Worm (Caenorhabditis elegans): ENCODE data around the gene F47G3.3.

Gene F47G3.3

DNA sequence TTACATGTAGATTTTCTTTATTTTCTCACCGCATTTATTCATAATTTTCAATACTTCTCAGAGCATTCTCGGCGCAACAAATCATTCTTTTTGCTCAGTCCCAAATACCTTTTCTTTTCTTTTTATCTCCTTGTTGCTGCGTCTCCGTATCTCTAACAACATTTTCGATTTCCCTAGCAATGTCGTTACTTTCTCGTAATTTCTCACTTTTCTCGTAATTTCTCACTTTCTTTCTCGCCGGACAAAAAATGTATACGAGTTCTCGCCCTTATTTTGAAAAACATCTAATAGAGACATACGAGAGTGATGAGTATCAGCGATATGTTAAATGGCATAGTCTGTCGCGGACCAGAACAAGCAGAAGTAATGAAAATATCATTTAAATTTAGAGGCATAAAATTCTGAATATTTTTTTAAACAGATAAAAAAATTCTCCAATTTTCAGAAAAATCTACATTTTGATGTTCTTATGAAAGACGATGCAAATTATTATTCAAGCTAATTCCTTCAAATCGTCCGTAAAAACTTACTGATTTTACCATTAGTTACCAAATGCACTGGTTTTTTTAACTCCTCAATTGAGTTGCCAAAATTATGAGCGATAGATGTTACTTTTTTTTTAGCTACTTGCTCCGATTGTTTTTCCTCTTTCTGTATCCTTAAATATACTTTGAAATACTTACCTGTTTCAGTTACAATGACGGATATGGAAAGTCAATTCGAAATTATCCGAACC is at the start of gene F47G3.3:
Gene F47G3.3 (plus strand): TSS at position 686 of the 736 bp plus-strand sequence.
- TF ChIP-seq lin-39 (tag; optimal IDR thresholded peaks at IDR 0.05) = no peak
- no peak for TF ChIP-seq zag-1 (tag; optimal IDR thresholded peaks at IDR 0.05)
- peak; percentile 95 for TF ChIP-seq blmp-1 (tag; optimal IDR thresholded peaks at IDR 0.05)
- no peak for TF ChIP-seq nhr-47 (tag; optimal IDR thresholded peaks at IDR 0.05)

DNA sequence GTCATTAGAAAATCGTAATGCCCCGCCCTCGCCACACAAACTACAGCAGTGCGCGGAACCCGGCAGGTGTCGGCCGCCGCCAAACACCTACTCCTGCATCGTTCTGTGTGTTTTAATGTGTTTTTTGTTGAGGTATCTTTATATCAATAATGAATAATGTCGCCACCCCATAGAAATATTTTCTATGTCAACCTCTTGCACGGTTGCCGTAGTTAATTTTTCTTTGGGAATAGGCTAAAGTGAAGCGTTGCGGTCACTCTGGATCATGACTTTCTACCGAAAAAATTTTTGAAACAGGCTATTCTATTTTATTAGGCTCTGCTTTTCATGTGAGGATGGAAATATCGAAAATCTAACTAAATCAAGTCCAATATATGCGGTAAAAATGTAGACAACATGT is 46.9 kb upstream of the F47G3.3 start:
- no peak for TF ChIP-seq egl-13 (tag; optimal IDR thresholded peaks at IDR 0.05)
- no peak for TF ChIP-seq elt-3 (tag; optimal IDR thresholded peaks at IDR 0.05)
- no peak for TF ChIP-seq blmp-1 (tag; optimal IDR thresholded peaks at IDR 0.05)
- no peak for TF ChIP-seq mab-9 (GFP tag; IDR thresholded peaks at IDR 0.05)
- TF ChIP-seq ceh-8 (GFP tag; optimal IDR thresholded peaks at IDR 0.05) = no peak
- no peak for TF ChIP-seq C16A3.4 (tag; optimal IDR thresholded peaks at IDR 0.05)
- peak; percentile 10 for TF ChIP-seq irx-1 (tag; optimal IDR thresholded peaks at IDR 0.05)
- TF ChIP-seq efl-1 (optimal IDR thresholded peaks at IDR 0.05) = no peak
- peak in 1 of 2 experiments; percentile 80 for TF ChIP-seq efl-1 (GFP tag; optimal IDR thresholded peaks at IDR 0.05 in 1 of 2)
- no peak for TF ChIP-seq jun-1 (tag; optimal IDR thresholded peaks at IDR 0.05)
- no peak for TF ChIP-seq ceh-63 (GFP tag; optimal IDR thresholded peaks at IDR 0.05)
- TF ChIP-seq mep-1 (tag; optimal IDR thresholded peaks at IDR 0.05) = no peak
- no peak for TF ChIP-seq pag-3 (tag; optimal IDR thresholded peaks at IDR 0.05; ENCODE audit: borderline replicate concordance, insufficient read depth)
- peak; percentile 55 for TF ChIP-seq nhr-20 (tag; optimal IDR thresholded peaks at IDR 0.05)
- TF ChIP-seq C04F5.9 (tag; optimal IDR thresholded peaks at IDR 0.05) = no peak
- peak; percentile 74 for TF ChIP-seq nhr-85 (tag)
- TF ChIP-seq pqm-1 (tag; optimal IDR thresholded peaks at IDR 0.05) = no peak
- no peak for TF ChIP-seq lir-3 (tag; optimal IDR thresholded peaks at IDR 0.05; ENCODE audit: poor library complexity)
- no peak for TF ChIP-seq ces-1 (GFP tag; optimal IDR thresholded peaks at IDR 0.05)
- TF ChIP-seq lin-39 (tag; optimal IDR thresholded peaks at IDR 0.05) = peak; percentile 27
- peak; percentile 75 for TF ChIP-seq nhr-19 (GFP tag; conservative IDR thresholded peaks at IDR 0.05)
- peak; percentile 59 for TF ChIP-seq lin-14 (GFP tag; optimal IDR thresholded peaks at IDR 0.05)
- TF ChIP-seq pax-3 (tag; optimal IDR thresholded peaks at IDR 0.05) = no peak
- no peak for TF ChIP-seq lin-35 (GFP tag; optimal IDR thresholded peaks at IDR 0.05)
- TF ChIP-seq nhr-11 (tag; optimal IDR thresholded peaks at IDR 0.05) = no peak
- no peak for TF ChIP-seq hpl-2 (GFP tag; optimal IDR thresholded peaks at IDR 0.05)
- no peak for TF ChIP-seq nhr-84 (tag; optimal IDR thresholded peaks at IDR 0.05)
- no peak for TF ChIP-seq ets-5 (GFP tag; IDR thresholded peaks at IDR 0.05)
- TF ChIP-seq swsn-7 (tag; optimal IDR thresholded peaks at IDR 0.05) = peak; percentile 48
- peak; percentile 11 for TF ChIP-seq tbx-2 (tag; optimal IDR thresholded peaks at IDR 0.05)
- no peak for TF ChIP-seq lin-13 (GFP tag; optimal IDR thresholded peaks at IDR 0.05)
- TF ChIP-seq ama-1 (optimal IDR thresholded peaks at IDR 0.05) = no peak
- TF ChIP-seq vab-15 (tag; optimal IDR thresholded peaks at IDR 0.05) = no peak
- TF ChIP-seq snu-23 (GFP tag; optimal IDR thresholded peaks at IDR 0.05) = peak; percentile 62
- no peak for TF ChIP-seq hlh-4 (tag; optimal IDR thresholded peaks at IDR 0.05)
- no peak for TF ChIP-seq zip-4 (GFP tag; optimal IDR thresholded peaks at IDR 0.05)
- peak; percentile 77 for TF ChIP-seq nhr-90 (tag; optimal IDR thresholded peaks at IDR 0.05; ENCODE audit: poor library complexity)
- no peak for TF ChIP-seq sptf-1 (tag; optimal IDR thresholded peaks at IDR 0.05)
- TF ChIP-seq C34B4.2 (tag; optimal IDR thresholded peaks at IDR 0.05) = no peak
- no peak for TF ChIP-seq skn-1 (tag; optimal IDR thresholded peaks at IDR 0.05)
- TF ChIP-seq sox-4 (tag; optimal IDR thresholded peaks at IDR 0.05) = no peak
- TF ChIP-seq unc-62 (GFP tag; optimal IDR thresholded peaks at IDR 0.05) = no peak
- TF ChIP-seq nhr-77 (tag; optimal IDR thresholded peaks at IDR 0.05) = no peak
- TF ChIP-seq dsc-1 (tag; optimal IDR thresholded peaks at IDR 0.05) = no peak
- TF ChIP-seq nhr-237 (tag; optimal IDR thresholded peaks at IDR 0.05) = no peak
- peak; percentile 79 for TF ChIP-seq nhr-71 (tag; optimal IDR thresholded peaks at IDR 0.05)
- TF ChIP-seq fkh-10 (GFP tag; optimal IDR thresholded peaks at IDR 0.05) = no peak
- no peak for TF ChIP-seq mdl-1 (tag; optimal IDR thresholded peaks at IDR 0.05)
- TF ChIP-seq unc-86 (tag; optimal IDR thresholded peaks at IDR 0.05) = no peak

Measured in whole organism, L1 larva.